Worm (Caenorhabditis elegans): ENCODE results near the gene rpoa-49.

Gene rpoa-49

ce11 chrII:8212-8611 is 36.6 kb upstream of the rpoa-49 start:
- TF ChIP-seq dpl-1 (GFP tag; optimal IDR thresholded peaks at IDR 0.05), result no peak
- no peak for TF ChIP-seq dox-1 (GFP tag; IDR thresholded peaks at IDR 0.05)
- TF ChIP-seq ekl-4 (GFP tag; IDR thresholded peaks at IDR 0.05), result no peak

DNA sequence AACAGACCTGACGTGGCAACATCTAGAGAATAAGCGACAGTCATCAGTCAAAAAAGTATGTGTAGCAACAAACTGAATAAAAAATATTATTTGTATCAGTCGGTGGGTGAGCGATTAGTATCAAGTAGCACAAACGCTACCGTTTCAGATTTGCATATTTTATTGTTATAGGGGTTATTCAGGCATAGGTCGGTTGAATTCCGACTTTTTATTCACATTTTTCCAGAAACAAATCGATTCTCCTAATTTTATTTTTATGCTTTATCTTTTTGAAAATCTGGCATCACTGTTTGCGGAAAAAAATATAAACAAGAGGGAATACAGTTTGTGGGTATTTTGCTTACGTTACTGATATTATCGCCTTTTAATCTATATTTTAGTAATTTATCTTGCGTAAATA is 33.1 kb upstream of the rpoa-49 start, which contains the start of gene best-4:
Gene best-4 (minus strand): TSS at position 101 of the 400 bp plus-strand sequence.
- TF ChIP-seq lsl-1 (GFP tag; optimal IDR thresholded peaks at IDR 0.05) (no peak), T26A5.8 (tag; optimal IDR thresholded peaks at IDR 0.05) (no peak), hsf-1 (GFP tag; IDR thresholded peaks at IDR 0.05) (no peak), Y95B8A.8 (GFP tag; IDR thresholded peaks at IDR 0.05) (no peak), let-526 (GFP tag; IDR thresholded peaks at IDR 0.05) (no peak), Y56A3A.18 (GFP tag; IDR thresholded peaks at IDR 0.05) (no peak), hrde-1 (tag; optimal IDR thresholded peaks at IDR 0.05; ENCODE audit: borderline replicate concordance) (no peak), nhr-179 (tag; optimal IDR thresholded peaks at IDR 0.05) (no peak), F37B4.10 (GFP tag; IDR thresholded peaks at IDR 0.05) (no peak), chd-7 (tag; optimal IDR thresholded peaks at IDR 0.05) (no peak), hlh-26 (GFP tag; conservative IDR thresholded peaks at IDR 0.05) (no peak), bed-1 (GFP tag; IDR thresholded peaks at IDR 0.05) (no peak), ccch-3 (GFP tag; optimal IDR thresholded peaks at IDR 0.05) (no peak), lin-35 (GFP tag; optimal IDR thresholded peaks at IDR 0.05) (no peak), aptf-2 (GFP tag; conservative IDR thresholded peaks at IDR 0.05) (no peak)

DNA sequence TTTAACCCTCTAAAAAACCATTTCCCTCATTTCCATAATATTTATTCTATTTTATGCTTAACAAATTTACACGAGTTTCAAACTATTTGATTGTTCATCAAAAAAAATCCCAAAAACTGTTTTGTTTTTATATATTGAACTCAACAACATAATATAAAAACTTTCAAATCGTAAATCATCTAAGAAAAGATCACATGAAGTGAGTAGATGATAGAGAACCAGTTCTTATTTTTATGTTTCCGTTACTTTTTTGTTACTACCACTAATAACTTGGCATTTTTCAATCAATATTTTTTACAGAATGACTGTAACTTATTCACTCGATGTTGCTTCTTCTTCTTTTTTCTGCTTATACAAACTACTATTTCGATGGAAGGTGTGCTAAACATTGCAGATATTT is 32.2 kb upstream of the rpoa-49 start, which contains the start of gene best-3:
Gene best-3 (plus strand): TSS at position 301 of the 400 bp plus-strand sequence.
- TF ChIP-seq Y53F4B.3 (GFP tag; IDR thresholded peaks at IDR 0.05) (no peak), snpc-4 (GFP tag; optimal IDR thresholded peaks at IDR 0.05) (no peak), snpc-4 (tag; optimal IDR thresholded peaks at IDR 0.05) (no peak), F57A8.1 (GFP tag; optimal IDR thresholded peaks at IDR 0.05) (no peak), F49E8.2 (tag; optimal IDR thresholded peaks at IDR 0.05; ENCODE audit: insufficient read depth) (no peak), Y67H2A.10 (GFP tag; conservative IDR thresholded peaks at IDR 0.05) (no peak), let-526 (GFP tag; IDR thresholded peaks at IDR 0.05) (no peak), lin-26 (GFP tag; IDR thresholded peaks at IDR 0.05) (no peak), attf-6 (GFP tag; IDR thresholded peaks at IDR 0.05) (no peak), ceh-40 (GFP tag; IDR thresholded peaks at IDR 0.05) (no peak), nhr-120 (GFP tag; IDR thresholded peaks at IDR 0.05) (no peak), D2030.7 (GFP tag; IDR thresholded peaks at IDR 0.05) (no peak)

DNA sequence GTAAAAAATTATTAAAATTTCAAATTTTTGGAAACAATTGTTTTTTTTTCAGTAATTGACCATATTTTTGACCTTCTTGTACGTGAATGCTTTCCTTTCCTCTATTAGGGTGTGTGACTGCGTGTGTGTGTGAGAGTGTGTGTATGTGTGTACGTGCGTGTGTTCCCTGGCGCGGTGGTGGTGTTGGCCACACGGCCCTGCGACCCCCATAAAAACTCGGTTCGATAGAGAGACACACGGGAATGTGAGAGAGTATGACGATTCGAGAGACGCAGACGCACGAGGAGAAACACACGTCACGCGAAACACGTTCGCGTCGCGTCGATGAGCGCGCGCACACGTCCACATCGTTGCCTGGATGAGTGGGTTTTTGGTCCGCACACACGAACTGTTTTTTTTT is 26.1 kb upstream of the rpoa-49 start:
- TF ChIP-seq Y53F4B.3 (GFP tag; IDR thresholded peaks at IDR 0.05) (no peak), mel-28 (tag; optimal IDR thresholded peaks at IDR 0.05; ENCODE audit: borderline replicate concordance) (no peak), tbx-9 (tag; optimal IDR thresholded peaks at IDR 0.05; ENCODE audit: borderline replicate concordance) (no peak), rcor-1 (GFP tag; IDR thresholded peaks at IDR 0.05) (0 out of 2 replicates have a peak, but pooled peaks have one; percentile 20), F57C9.4 (tag; optimal IDR thresholded peaks at IDR 0.05) (no peak), bed-2 (GFP tag; IDR thresholded peaks at IDR 0.05) (no peak), ceh-91 (GFP tag; IDR thresholded peaks at IDR 0.05) (no peak), ccch-3 (GFP tag; optimal IDR thresholded peaks at IDR 0.05) (no peak), ekl-4 (GFP tag; IDR thresholded peaks at IDR 0.05) (peak; percentile 35; the same call in 1 of the 2 replicates), F33H1.4 (GFP tag; IDR thresholded peaks at IDR 0.05) (no peak), repo-1 (tag; optimal IDR thresholded peaks at IDR 0.05) (peak; percentile 44), madf-10 (tag; optimal IDR thresholded peaks at IDR 0.05) (peak; percentile 96), hmg-1.2 (GFP tag; IDR thresholded peaks at IDR 0.05) (peak; percentile 96), ceh-40 (GFP tag; IDR thresholded peaks at IDR 0.05) (no peak), ztf-28 (GFP tag; IDR thresholded peaks at IDR 0.05) (no peak), snpc-1.3 (tag; optimal IDR thresholded peaks at IDR 0.05; ENCODE audit: insufficient read depth) (no peak), lin-26 (GFP tag; IDR thresholded peaks at IDR 0.05) (peak; percentile 65; the same call in 1 of the 2 replicates), let-607 (tag; optimal IDR thresholded peaks at IDR 0.05) (peak; percentile 89 to 93), cebp-1 (GFP tag; IDR thresholded peaks at IDR 0.05) (peak; percentile 55; the same call in 1 of the 2 replicates), cebp-1 (tag; optimal IDR thresholded peaks at IDR 0.05) (no peak), snpc-4 (GFP tag; optimal IDR thresholded peaks at IDR 0.05) (no peak), snpc-4 (tag; optimal IDR thresholded peaks at IDR 0.05) (peak in 1 of 4 experiments; percentile 40)

All from whole organism, young adult.